Fruit fly (Drosophila melanogaster): ENCODE data around the gene Octbeta1R.

dm6 chr3R:22465984-22466530 lies 31.0 kb upstream of the Octbeta1R start, which contains the start of gene Pebp1:
- TF ChIP-seq CG8478 (optimal IDR thresholded peaks at IDR 0.05) (no peak), CTCF (optimal IDR thresholded peaks at IDR 0.05) (no peak)
